Worm (Caenorhabditis elegans) whole organism, L2 larva: Measurements from ENCODE around the gene comt-3.
"Not testable (repeated sequence)": the region's sequence is repeated elsewhere in the genome, so short reads cannot be mapped to it uniquely, and the experiment has no call there.

Source experiments
- F13H6.1 ChIP-seq: sonication (generic microtip); optimal IDR thresholded peaks from 2 replicates; lab custom pipeline; 2016; ENCODE audit warnings: missing genetic modification characterization, missing compliant biosample characterization
- R02D3.7 ChIP-seq: fragments of 150-350 bp; optimal IDR thresholded peaks from 2 replicates; lab custom pipeline; 2014; ENCODE audit warnings: missing biosample characterization, missing genetic modification characterization
- ZK546.5 ChIP-seq: sonication (generic microtip); optimal IDR thresholded peaks from 2 replicates; lab custom pipeline; 2017; ENCODE audit warnings: missing biosample characterization, missing genetic modification characterization
- blmp-1 ChIP-seq: sonication (generic microtip); optimal IDR thresholded peaks from 2 replicates; lab custom pipeline; 2017; ENCODE audit warnings: missing genetic modification characterization, mild to moderate bottlenecking, missing compliant biosample characterization, antibody characterized with exemption, moderate library complexity; ENCODE audit not compliant: insufficient read depth
- crh-2 ChIP-seq: sonication (generic microtip); optimal IDR thresholded peaks from 2 replicates; lab custom pipeline; 2017; ENCODE audit warnings: missing biosample characterization, missing genetic modification characterization
- dmd-4 ChIP-seq: sonication (generic microtip); optimal IDR thresholded peaks from 2 replicates; lab custom pipeline; 2017; ENCODE audit warnings: missing biosample characterization, missing genetic modification characterization
- egl-27 ChIP-seq: sonication (generic microtip); optimal IDR thresholded peaks from 3 replicates; lab custom pipeline; 2017; ENCODE audit warnings: missing biosample characterization, missing genetic modification reagents, missing genetic modification characterization
- elt-1 ChIP-seq: fragments of 150-350 bp; optimal IDR thresholded peaks from 2 replicates; lab custom pipeline; 2014; ENCODE audit warnings: missing biosample characterization, missing genetic modification characterization
- elt-3 ChIP-seq: sonication (generic microtip); optimal IDR thresholded peaks from 2 replicates; lab custom pipeline; 2017; ENCODE audit warnings: missing biosample characterization, missing genetic modification characterization
- fos-1 ChIP-seq: fragments of 150-350 bp; optimal IDR thresholded peaks from 2 replicates; lab custom pipeline; 2014; ENCODE audit warnings: missing biosample characterization, missing genetic modification characterization
- lin-11 ChIP-seq: fragments of 150-350 bp; sonication (generic microtip); optimal IDR thresholded peaks from 2 replicates; lab custom pipeline; 2014; ENCODE audit warnings: missing biosample characterization, missing genetic modification characterization, inconsistent platforms, mixed read lengths
- lin-39 ChIP-seq: fragments of 150-350 bp; optimal IDR thresholded peaks from 2 replicates; lab custom pipeline; 2014; ENCODE audit warnings: missing biosample characterization, missing genetic modification reagents, missing genetic modification characterization
- lsy-2 ChIP-seq, 2 experiments: fragments of 150-350 bp in 1 of 2; sonication (generic microtip) in 1 of 2; optimal IDR thresholded peaks; 2 replicates each; lab custom pipeline; 2014 to 2017; ENCODE audit warnings: missing biosample characterization in 2 of 2, missing genetic modification characterization in 2 of 2
- mab-5 ChIP-seq: fragments of 150-350 bp; optimal IDR thresholded peaks from 2 replicates; lab custom pipeline; 2014; ENCODE audit warnings: missing biosample characterization, missing genetic modification characterization
- mdl-1 ChIP-seq, 2 experiments: fragments of 150-350 bp in 1 of 2; sonication (generic microtip) in 1 of 2; optimal IDR thresholded peaks; 2 replicates each; lab custom pipeline; 2017; ENCODE audit warnings: missing biosample characterization in 2 of 2, missing genetic modification characterization in 2 of 2
- nhr-12 ChIP-seq: fragments of 150-350 bp; optimal IDR thresholded peaks from 2 replicates; lab custom pipeline; 2014; ENCODE audit warnings: missing biosample characterization, missing genetic modification characterization
- nhr-23 ChIP-seq: fragments of 150-350 bp; optimal IDR thresholded peaks from 2 replicates; lab custom pipeline; 2014; ENCODE audit warnings: missing biosample characterization, missing genetic modification reagents, missing genetic modification characterization
- nhr-25 ChIP-seq: fragments of 150-350 bp; sonication (generic microtip); optimal IDR thresholded peaks from 3 replicates; lab custom pipeline; 2014; ENCODE audit warnings: missing biosample characterization, missing genetic modification characterization
- peb-1 ChIP-seq: fragments of 150-350 bp; optimal IDR thresholded peaks from 2 replicates; lab custom pipeline; 2014; ENCODE audit warnings: missing biosample characterization, missing genetic modification characterization
- skn-1 ChIP-seq: sonication (generic microtip); optimal IDR thresholded peaks from 2 replicates; lab custom pipeline; 2017; ENCODE audit warnings: missing biosample characterization, missing genetic modification characterization
- sma-3 ChIP-seq: sonication (generic microtip); optimal IDR thresholded peaks from 2 replicates; lab custom pipeline; 2016; ENCODE audit warnings: missing genetic modification reagents, missing genetic modification characterization, missing compliant biosample characterization
- sma-9 ChIP-seq, 2 experiments: fragments of 150-350 bp in 1 of 2; sonication (generic microtip) in 1 of 2; optimal IDR thresholded peaks; 2 replicates each; lab custom pipeline; 2014 to 2016; ENCODE audit warnings: missing genetic modification characterization in 2 of 2, mild to moderate bottlenecking in 1 of 2, missing biosample characterization in 1 of 2, missing compliant biosample characterization in 1 of 2, missing genetic modification reagents in 1 of 2, moderate library complexity in 1 of 2
- snpc-4 ChIP-seq: fragments of 150-350 bp; optimal IDR thresholded peaks from 2 replicates; lab custom pipeline; 2014; ENCODE audit warnings: missing biosample characterization, missing genetic modification characterization
- unc-55 ChIP-seq: fragments of 150-350 bp; sonication (generic microtip); optimal IDR thresholded peaks from 3 replicates; lab custom pipeline; 2014; ENCODE audit warnings: missing biosample characterization, missing genetic modification reagents, missing genetic modification characterization
- zag-1 ChIP-seq: fragments of 150-350 bp; optimal IDR thresholded peaks from 2 replicates; lab custom pipeline; 2014; ENCODE audit warnings: missing biosample characterization, missing genetic modification characterization
- ztf-1 ChIP-seq: fragments of 200-800 bp; sonication (Bioruptor generic); conservative IDR thresholded peaks from 2 replicates; pipeline ENCODE4 v1.3.6; 2022; ENCODE audit warnings: missing genetic modification characterization, missing compliant biosample characterization
- ztf-4 ChIP-seq: fragments of 150-350 bp; optimal IDR thresholded peaks from 2 replicates; lab custom pipeline; 2014; ENCODE audit warnings: missing biosample characterization, missing genetic modification characterization

The comt-3 gene

DNA sequence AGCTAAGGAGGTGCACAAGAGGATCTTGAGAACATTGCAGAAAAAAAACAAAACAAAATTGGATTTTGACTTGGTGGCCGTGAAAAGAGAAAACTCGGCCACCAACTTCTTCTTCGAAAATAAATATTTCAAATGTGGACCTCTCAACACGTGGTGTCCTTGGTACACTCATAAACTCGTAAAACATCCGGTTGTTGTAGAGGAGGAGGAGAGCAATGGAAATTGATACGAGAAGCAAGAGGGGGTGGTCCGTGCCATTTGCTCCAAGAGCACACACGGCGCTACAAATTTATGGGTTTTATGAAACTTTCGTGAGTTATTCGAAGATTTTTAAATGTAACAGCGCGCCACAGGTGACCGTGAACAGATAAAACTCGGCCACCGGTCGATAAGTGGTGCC is 24.6 kb downstream of the comt-3 start:
- TF ChIP-seq F13H6.1 (tag; lab: Kevin White, UChicago) (no peak), mdl-1 (tag; optimal IDR thresholded peaks at IDR 0.05; lab: Kevin White, UChicago) (no peak), crh-2 (tag; lab: Kevin White, UChicago) (no peak), ztf-4 (tag; lab: Kevin White, UChicago) (no peak), mab-5 (tag; lab: Kevin White, UChicago) (no peak), elt-3 (tag; lab: Kevin White, UChicago) (no peak), zag-1 (tag; lab: Kevin White, UChicago) (no peak), blmp-1 (tag; lab: Kevin White, UChicago) (no peak), skn-1 (tag; lab: Kevin White, UChicago) (no peak), nhr-23 (tag; lab: Kevin White, UChicago) (no peak), ZK546.5 (no peak), egl-27 (tag; lab: Kevin White, UChicago) (no peak)
- TF ChIP-seq, all 48 proteins: peak for 0

DNA sequence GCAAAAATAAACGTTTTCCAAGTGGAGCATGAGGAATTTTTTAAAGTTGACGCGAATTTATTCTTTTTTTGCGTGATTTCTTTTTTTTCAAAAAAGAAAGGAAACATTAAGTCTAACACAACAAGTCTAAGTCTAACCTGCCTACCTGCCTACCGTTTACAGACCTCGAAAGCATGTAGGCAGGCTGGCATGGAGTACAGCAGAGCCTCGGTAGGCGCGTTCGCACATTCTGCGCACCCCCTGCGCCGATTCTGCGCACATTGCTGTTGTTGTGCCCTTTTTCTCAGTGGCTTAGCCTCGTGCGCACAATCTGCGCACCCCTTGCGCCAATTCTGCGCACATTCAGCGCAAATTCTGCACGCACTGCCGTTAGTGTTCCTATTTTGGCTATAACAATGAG is 26.5 kb downstream of the comt-3 start:
- TF ChIP-seq peb-1 (tag; lab: Kevin White, UChicago) (no peak), nhr-12 (no peak), lsy-2 (tag; optimal IDR thresholded peaks at IDR 0.05; lab: Kevin White, UChicago) (no peak), sma-3 (GFP tag; lab: Kevin White, UChicago) (no peak), unc-55 (GFP tag; lab: Kevin White, UChicago) (no peak), mdl-1 (tag; optimal IDR thresholded peaks at IDR 0.05; lab: Kevin White, UChicago) (no peak), lin-39 (no peak)

DNA sequence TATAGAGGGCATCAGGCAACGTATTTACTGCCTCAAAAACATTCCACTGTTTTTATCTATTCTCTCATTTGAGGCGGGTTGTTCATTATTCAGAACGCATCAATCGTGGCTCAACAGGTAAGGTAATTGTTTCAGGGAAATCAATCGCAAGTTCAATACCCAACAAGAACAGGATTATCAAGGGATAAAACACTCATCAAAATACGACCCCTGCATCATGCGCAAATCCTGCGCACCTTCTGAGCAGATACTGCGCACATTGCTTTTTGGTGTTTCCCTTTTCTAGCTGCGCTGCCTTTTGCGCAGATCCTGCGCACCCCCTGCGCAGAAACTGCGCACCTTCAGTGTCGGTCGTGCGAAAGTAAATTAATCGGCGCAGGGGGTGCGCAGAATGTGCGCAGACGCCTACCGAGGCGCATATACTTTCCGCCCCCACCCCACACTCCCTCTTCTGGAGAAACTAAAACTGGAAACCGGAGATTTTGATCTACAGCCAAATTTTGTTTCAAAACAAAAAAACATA is 28.5 kb downstream of the comt-3 start, which contains the start of gene F36F12.3:
F36F12.3 (plus strand) TSS at position 51 of the 523 bp plus-strand sequence.
- not testable (repeated sequence) for TF ChIP-seq elt-1 (tag; lab: Kevin White, UChicago); fos-1 (tag; lab: Kevin White, UChicago); sma-9 (GFP tag; optimal IDR thresholded peaks at IDR 0.05; lab: Kevin White, UChicago); sma-9 (tag; optimal IDR thresholded peaks at IDR 0.05; lab: Kevin White, UChicago)

DNA sequence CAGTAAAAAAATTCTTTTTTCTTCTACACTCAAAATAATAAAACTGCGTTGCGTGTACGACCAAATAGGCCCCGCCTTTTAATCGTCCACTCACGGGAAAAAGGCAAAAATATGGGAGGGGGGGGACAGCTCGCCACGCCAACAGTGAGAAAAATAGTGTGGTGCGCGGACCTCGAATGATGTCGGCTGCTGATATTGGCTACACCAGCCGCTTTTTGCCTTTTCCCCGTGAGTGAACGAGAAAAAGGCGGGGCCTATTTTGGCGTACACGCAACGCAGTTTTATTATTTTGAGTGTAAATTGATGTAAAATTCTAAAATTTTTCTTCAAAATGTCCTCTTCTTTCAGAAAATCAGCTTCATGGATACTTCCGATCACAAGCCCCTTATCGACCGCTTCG is 33.0 kb downstream of the comt-3 start, which contains the start of gene ztf-28:
ztf-28 (plus strand) TSS at position 349 of the 400 bp plus-strand sequence.
- TF ChIP-seq dmd-4 (tag; lab: Kevin White, UChicago); lin-39; fos-1 (tag; lab: Kevin White, UChicago): not testable (repeated sequence)

DNA sequence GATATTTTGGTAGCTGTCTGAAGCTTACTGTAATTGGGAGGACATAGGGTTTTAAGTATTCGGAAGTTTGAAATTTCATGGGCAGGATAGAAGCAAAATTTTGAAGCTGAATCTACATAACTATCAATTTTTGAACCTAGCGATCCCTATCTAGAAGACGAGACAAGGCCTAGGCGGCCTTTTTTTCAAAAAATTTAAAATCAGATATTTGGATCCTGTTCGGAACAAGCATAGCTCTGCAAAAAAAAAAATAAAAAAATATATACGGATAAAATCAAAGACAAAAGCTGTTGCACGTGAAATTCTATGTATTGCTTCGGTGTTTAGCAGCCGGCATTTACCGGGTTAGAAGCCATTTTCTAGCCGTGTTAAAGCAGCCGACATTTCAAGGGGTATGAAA is 37.9 kb downstream of the comt-3 start, which contains the start of gene F36F12.2:
F36F12.2 (minus strand) TSS at position 101 of the 400 bp plus-strand sequence.
- TF ChIP-seq snpc-4 (no peak), lin-11 (tag; lab: Kevin White, UChicago) (no peak)
- TF ChIP-seq, all 48 proteins: peak for 0

DNA sequence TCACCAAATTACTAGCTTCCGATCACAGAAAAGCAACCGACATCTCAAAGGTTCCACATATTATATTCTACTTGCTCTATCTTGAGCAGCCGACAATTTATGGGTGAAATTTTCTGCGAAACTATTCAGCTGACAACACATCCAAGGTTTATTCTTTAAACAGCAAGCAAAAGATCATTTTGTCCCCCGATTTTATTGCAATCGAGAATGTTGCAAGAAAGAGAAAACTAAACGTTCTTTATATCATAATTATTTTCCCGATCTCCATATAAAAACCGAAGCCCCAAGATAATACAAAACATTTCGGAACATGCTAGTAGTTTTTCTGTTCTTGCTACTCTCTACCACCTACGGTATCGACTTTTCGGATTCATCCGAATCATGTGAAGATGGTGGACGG is 38.4 kb downstream of the comt-3 start, which contains the start of gene clec-207:
clec-207 (plus strand) TSS at position 301 of the 400 bp plus-strand sequence.
- no peak for TF ChIP-seq lsy-2 (tag; optimal IDR thresholded peaks at IDR 0.05; lab: Kevin White, UChicago)
- TF ChIP-seq dmd-4 (tag; lab: Kevin White, UChicago), result no peak

DNA sequence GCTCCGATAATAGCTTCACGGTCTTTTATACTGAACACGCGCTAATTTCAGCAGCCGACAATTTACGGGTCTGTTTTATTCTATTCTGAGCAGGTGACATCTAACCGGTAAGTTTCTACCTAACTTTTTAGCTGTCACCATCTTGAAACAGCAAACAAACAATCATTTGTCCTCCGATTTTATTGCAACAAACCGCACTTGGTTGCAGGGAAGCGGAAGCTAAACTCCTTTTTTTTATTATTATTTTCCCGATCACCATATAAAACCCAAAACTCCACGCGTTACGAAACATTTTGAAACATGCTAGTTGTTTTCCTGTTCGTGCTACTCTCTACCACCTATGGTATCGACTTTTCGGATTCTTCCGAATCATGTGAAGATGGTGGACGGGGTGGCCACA is 40.3 kb downstream of the comt-3 start, which contains the start of gene clec-208:
clec-208 (plus strand) TSS at position 301 of the 400 bp plus-strand sequence.
- TF ChIP-seq mdl-1 (tag; optimal IDR thresholded peaks at IDR 0.05; lab: Kevin White, UChicago) (no peak), peb-1 (tag; lab: Kevin White, UChicago) (no peak), nhr-25 (tag; lab: Kevin White, UChicago) (no peak)

DNA sequence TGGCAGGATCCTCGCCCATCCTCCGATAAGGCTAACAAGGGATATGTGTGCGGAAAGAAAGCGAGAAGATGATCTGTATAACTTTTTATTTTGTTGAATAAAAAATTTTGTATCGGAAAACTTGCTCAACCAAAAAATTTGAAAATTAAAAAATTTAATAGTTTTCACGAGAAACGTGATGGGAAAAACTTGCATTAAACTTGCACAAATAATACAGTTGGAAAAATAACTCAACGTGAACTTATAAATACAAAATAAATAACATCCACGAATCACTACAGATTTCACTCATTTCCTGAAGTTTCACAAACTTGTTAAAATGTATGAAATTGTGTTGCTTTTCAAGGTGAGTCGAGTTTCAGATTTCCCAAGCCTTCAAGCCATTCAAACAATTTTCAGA is 41.7 kb downstream of the comt-3 start, which contains the start of gene F36F12.7:
F36F12.7 (plus strand) TSS at position 301 of the 400 bp plus-strand sequence.
- no peak for TF ChIP-seq R02D3.7 (tag; lab: Kevin White, UChicago)
- TF ChIP-seq F13H6.1 (tag; lab: Kevin White, UChicago), result no peak
- TF ChIP-seq ztf-1 (GFP tag; lab: Robert Waterston, UW), result no peak
- no peak for TF ChIP-seq elt-3 (tag; lab: Kevin White, UChicago)
